Fruit fly (Drosophila melanogaster) whole organism: ENCODE measurements around the gene CG46427.

Experiments used
- Dll ChIP-seq: fragments of >200 bp; optimal IDR thresholded peaks from 2 replicates; lab custom pipeline; 2017
- pan ChIP-seq: fragments of >200 bp; optimal IDR thresholded peaks from 2 replicates; lab custom pipeline; 2017

- no peak for TF ChIP-seq pan (lab: Kevin White, UChicago)
- TF ChIP-seq Dll (lab: Kevin White, UChicago), result no peak
Observed at dm6 chr3R:12435948-12436347, 3.0 kb downstream of the CG46427 start, which contains the start of gene Desat2.
